Worm (Caenorhabditis elegans): ENCODE data around the gene epic-1.

The epic-1 gene

ce11 chrIV:17483230-17483629 lies 11.5 kb upstream of the epic-1 start, which contains the start of gene rabr-2:
TSS of gene rabr-2 (minus strand) at chrIV:17483330.
- TF ChIP-seq madf-3 (GFP tag; IDR thresholded peaks at IDR 0.05) (no peak), egl-18 (GFP tag; IDR thresholded peaks at IDR 0.05) (no peak), C17E4.6 (GFP tag; IDR thresholded peaks at IDR 0.05) (no peak), lin-35 (GFP tag; optimal IDR thresholded peaks at IDR 0.05) (no peak), efl-1 (GFP tag; optimal IDR thresholded peaks at IDR 0.05) (no peak), hlh-12 (tag; optimal IDR thresholded peaks at IDR 0.05) (no peak), rpc-1 (optimal IDR thresholded peaks at IDR 0.05) (no peak), rpc-1 (tag; optimal IDR thresholded peaks at IDR 0.05) (no peak), sdz-38 (tag; optimal IDR thresholded peaks at IDR 0.05) (no peak), T07F8.4 (tag; optimal IDR thresholded peaks at IDR 0.05) (no peak), ztf-26 (tag; optimal IDR thresholded peaks at IDR 0.05) (no peak), lin-40 (tag; optimal IDR thresholded peaks at IDR 0.05) (no peak), ama-1 (optimal IDR thresholded peaks at IDR 0.05) (no peak), ama-1 (GFP tag; optimal IDR thresholded peaks at IDR 0.05) (no peak), F49E8.2 (tag; optimal IDR thresholded peaks at IDR 0.05; ENCODE audit: insufficient read depth) (no peak), Y95B8A.8 (GFP tag; IDR thresholded peaks at IDR 0.05) (no peak), attf-3 (GFP tag; conservative IDR thresholded peaks at IDR 0.05) (no peak), attf-6 (GFP tag; IDR thresholded peaks at IDR 0.05) (no peak), pbrm-1 (GFP tag; IDR thresholded peaks at IDR 0.05) (no peak)

- no peak for TF ChIP-seq F23B12.7 (tag; optimal IDR thresholded peaks at IDR 0.05; ENCODE audit: insufficient read depth)
- TF ChIP-seq pbrm-1 (GFP tag; IDR thresholded peaks at IDR 0.05), result no peak
- TF ChIP-seq snpc-1.3 (tag; optimal IDR thresholded peaks at IDR 0.05; ENCODE audit: insufficient read depth), result no peak
- no peak for TF ChIP-seq aptf-3 (GFP tag; IDR thresholded peaks at IDR 0.05)
- no peak for TF ChIP-seq egl-18 (GFP tag; IDR thresholded peaks at IDR 0.05)
- TF ChIP-seq nhr-90 (tag; optimal IDR thresholded peaks at IDR 0.05), result no peak
- TF ChIP-seq F52B5.7 (tag; optimal IDR thresholded peaks at IDR 0.05), result no peak
- TF ChIP-seq nfyb-1 (GFP tag; IDR thresholded peaks at IDR 0.05), result no peak
Measured at ce11 chrIV:17475743-17476142, 4.0 kb upstream of the epic-1 start, which contains the start of gene grl-24. TSS of gene grl-24 (minus strand) at chrIV:17475843.

ce11 chrIV:17475242-17475641 lies 3.5 kb upstream of the epic-1 start, which contains the start of gene F11E6.9:
TSS of gene F11E6.9 (minus strand) at chrIV:17475342.
- no peak for TF ChIP-seq F22D6.2 (tag; optimal IDR thresholded peaks at IDR 0.05)
- no peak for TF ChIP-seq nfya-2 (GFP tag; IDR thresholded peaks at IDR 0.05)
- no peak for TF ChIP-seq dox-1 (GFP tag; IDR thresholded peaks at IDR 0.05)
- no peak for TF ChIP-seq hmg-20 (GFP tag; IDR thresholded peaks at IDR 0.05)
- TF ChIP-seq snpc-1.1 (tag; optimal IDR thresholded peaks at IDR 0.05; ENCODE audit: insufficient read depth), result no peak
- TF ChIP-seq T26A5.8 (tag; optimal IDR thresholded peaks at IDR 0.05), result no peak
- no peak for TF ChIP-seq Y79H2A.3 (GFP tag; conservative IDR thresholded peaks at IDR 0.05)
- no peak for TF ChIP-seq B0035.1 (tag; optimal IDR thresholded peaks at IDR 0.05)
- no peak for TF ChIP-seq tbp1 (GFP tag; optimal IDR thresholded peaks at IDR 0.05)
- TF ChIP-seq aptf-2 (GFP tag; conservative IDR thresholded peaks at IDR 0.05), result no peak
- TF ChIP-seq K12H6.12 (tag; optimal IDR thresholded peaks at IDR 0.05), result no peak
- no peak for TF ChIP-seq hrde-1 (tag; optimal IDR thresholded peaks at IDR 0.05; ENCODE audit: borderline replicate concordance)
- no peak for TF ChIP-seq F55B11.4 (tag; optimal IDR thresholded peaks at IDR 0.05; ENCODE audit: borderline replicate concordance, insufficient read depth)
- TF ChIP-seq lsl-1 (GFP tag; optimal IDR thresholded peaks at IDR 0.05), result no peak
- TF ChIP-seq hlh-26 (GFP tag; conservative IDR thresholded peaks at IDR 0.05), result no peak
- no peak for TF ChIP-seq nhr-80 (tag; optimal IDR thresholded peaks at IDR 0.05)
- no peak for TF ChIP-seq B0261.1 (tag; optimal IDR thresholded peaks at IDR 0.05)
- no peak for TF ChIP-seq mel-28 (tag; optimal IDR thresholded peaks at IDR 0.05; ENCODE audit: borderline replicate concordance)
